Worm (Caenorhabditis elegans) whole organism, L1 larva: Measurements from ENCODE around the gene nlp-68.

ENCODE experiments used
- C16A3.4 ChIP-seq: fragments of 150-350 bp; optimal IDR thresholded peaks from 2 replicates; lab custom pipeline; 2014; ENCODE audit warnings: missing biosample characterization, missing genetic modification characterization
- C34B4.2 ChIP-seq: sonication (generic microtip); optimal IDR thresholded peaks from 2 replicates; lab custom pipeline; 2017; ENCODE audit warnings: mild to moderate bottlenecking, missing genetic modification characterization, missing compliant biosample characterization
- Y116A8C.19 ChIP-seq: sonication (generic microtip); optimal IDR thresholded peaks from 2 replicates; lab custom pipeline; 2016; ENCODE audit warnings: missing compliant biosample characterization, missing genetic modification characterization, borderline replicate concordance
- aha-1 ChIP-seq: fragments of 150-350 bp; optimal IDR thresholded peaks from 2 replicates; lab custom pipeline; 2014; ENCODE audit warnings: missing biosample characterization, missing genetic modification characterization
- aly-2 ChIP-seq: fragments of 150-350 bp; optimal IDR thresholded peaks from 2 replicates; lab custom pipeline; 2014; ENCODE audit warnings: missing biosample characterization, missing genetic modification characterization
- ama-1 ChIP-seq: fragments of 150-350 bp; optimal IDR thresholded peaks from 2 replicates; lab custom pipeline; 2014
- blmp-1 ChIP-seq: fragments of 150-350 bp; optimal IDR thresholded peaks from 2 replicates; lab custom pipeline; 2014; ENCODE audit warnings: missing biosample characterization, missing genetic modification characterization
- ceh-88 ChIP-seq: fragments of 200-800 bp; sonication (Bioruptor generic); IDR thresholded peaks from 2 replicates; pipeline ENCODE4 v1.3.6; 2022; ENCODE audit warnings: missing genetic modification characterization, missing compliant biosample characterization
- ceh-90 ChIP-seq: sonication (generic microtip); optimal IDR thresholded peaks from 2 replicates; lab custom pipeline; 2016; ENCODE audit warnings: missing genetic modification characterization, missing compliant biosample characterization
- efl-1 ChIP-seq, 4 experiments: fragments of 150-350 bp; optimal IDR thresholded peaks in 3 of 4; peaks in 1 of 4; 1 replicate in 1 of 4; 2 replicates in 3 of 4; lab custom pipeline; 2014; ENCODE audit warnings: missing biosample characterization in 2 of 4, missing genetic modification characterization in 2 of 4, missing genetic modification reagents in 2 of 4
- elt-3 ChIP-seq, 6 experiments: fragments of 150-350 bp in 1 of 6; sonication (generic microtip); optimal IDR thresholded peaks; 2 replicates each; lab custom pipeline; 2017 to 2018; ENCODE audit warnings: missing biosample characterization in 6 of 6, missing genetic modification characterization in 6 of 6, inconsistent platforms in 1 of 6
- ets-5 ChIP-seq: fragments of 200-800 bp; sonication (Bioruptor generic); IDR thresholded peaks from 2 replicates; pipeline ENCODE4 v1.3.6; 2022; ENCODE audit warnings: missing genetic modification characterization, missing compliant biosample characterization
- fos-1 ChIP-seq: fragments of 150-350 bp; optimal IDR thresholded peaks from 2 replicates; lab custom pipeline; 2014; ENCODE audit warnings: missing biosample characterization, missing genetic modification characterization
- hlh-4 ChIP-seq: sonication (generic microtip); optimal IDR thresholded peaks from 2 replicates; lab custom pipeline; 2016; ENCODE audit warnings: mild to moderate bottlenecking, missing genetic modification characterization, missing compliant biosample characterization
- hpl-2 ChIP-seq: fragments of 150-350 bp; optimal IDR thresholded peaks from 2 replicates; lab custom pipeline; 2014; ENCODE audit warnings: missing biosample characterization, missing genetic modification reagents, missing genetic modification characterization
- lin-15B ChIP-seq: fragments of 150-350 bp; sonication (generic microtip); optimal IDR thresholded peaks from 3 replicates; lab custom pipeline; 2014; ENCODE audit warnings: missing biosample characterization, missing genetic modification characterization
- lin-35 ChIP-seq, 2 experiments: fragments of 150-350 bp; optimal IDR thresholded peaks; 2 replicates each; lab custom pipeline; 2014; ENCODE audit warnings: missing biosample characterization in 2 of 2, missing genetic modification characterization in 2 of 2, missing genetic modification reagents in 2 of 2
- mab-9 ChIP-seq: fragments of 200-800 bp; sonication (Bioruptor generic); IDR thresholded peaks from 2 replicates; pipeline ENCODE4 v1.3.6; 2022; ENCODE audit warnings: missing genetic modification reagents, missing genetic modification characterization, missing compliant biosample characterization
- mef-2 ChIP-seq: fragments of 150-350 bp; optimal IDR thresholded peaks from 2 replicates; lab custom pipeline; 2014; ENCODE audit warnings: missing biosample characterization, missing genetic modification characterization
- nhr-11 ChIP-seq: fragments of 150-350 bp; optimal IDR thresholded peaks from 2 replicates; lab custom pipeline; 2014; ENCODE audit warnings: missing biosample characterization, missing genetic modification characterization
- nhr-12 ChIP-seq: sonication (generic microtip); optimal IDR thresholded peaks from 2 replicates; lab custom pipeline; 2017; ENCODE audit warnings: missing biosample characterization, missing genetic modification characterization
- nhr-19 ChIP-seq: fragments of 200-800 bp; sonication (Bioruptor generic); conservative IDR thresholded peaks from 2 replicates; pipeline ENCODE4 v1.3.6; 2022; ENCODE audit warnings: missing genetic modification characterization, missing compliant biosample characterization
- nhr-20 ChIP-seq: sonication (generic microtip); optimal IDR thresholded peaks from 2 replicates; lab custom pipeline; 2016; ENCODE audit warnings: mild to moderate bottlenecking, missing genetic modification characterization, missing compliant biosample characterization
- nhr-47 ChIP-seq: sonication (generic microtip); optimal IDR thresholded peaks from 2 replicates; lab custom pipeline; 2016; ENCODE audit warnings: mild to moderate bottlenecking, missing genetic modification characterization, moderate library complexity, missing compliant biosample characterization
- rnt-1 ChIP-seq: sonication (generic microtip); optimal IDR thresholded peaks from 2 replicates; lab custom pipeline; 2016; ENCODE audit warnings: mild to moderate bottlenecking, missing genetic modification characterization, moderate library complexity, missing compliant biosample characterization
- snpc-4 ChIP-seq: fragments of 150-350 bp; optimal IDR thresholded peaks from 2 replicates; lab custom pipeline; 2014; ENCODE audit warnings: missing biosample characterization, missing genetic modification characterization
- snu-23 ChIP-seq: sonication (generic microtip); optimal IDR thresholded peaks from 2 replicates; lab custom pipeline; 2016; ENCODE audit warnings: missing genetic modification characterization, missing compliant biosample characterization
- swsn-7 ChIP-seq: sonication (generic microtip); optimal IDR thresholded peaks from 2 replicates; lab custom pipeline; 2016; ENCODE audit warnings: missing genetic modification characterization, missing compliant biosample characterization
- zag-1 ChIP-seq: fragments of 150-350 bp; optimal IDR thresholded peaks from 2 replicates; lab custom pipeline; 2014; ENCODE audit warnings: missing biosample characterization, missing genetic modification characterization

The nlp-68 gene

ce11 chrIII:10505182-10505581 is 33.8 kb downstream of the nlp-68 start, which contains the start of the genes taf-11.3 and urm-1 (continued):
- no peak for TF ChIP-seq nhr-11 (tag; lab: Kevin White, UChicago)
- no peak for TF ChIP-seq ceh-90 (tag; lab: Kevin White, UChicago)
- TF ChIP-seq nhr-20 (tag; lab: Kevin White, UChicago), result peak; percentile 84
- TF ChIP-seq Y116A8C.19, result no peak
- peak; percentile 84 for TF ChIP-seq rnt-1 (tag; lab: Kevin White, UChicago)
- no peak for TF ChIP-seq aha-1 (tag; lab: Kevin White, UChicago)
- TF ChIP-seq C16A3.4 (tag; lab: Kevin White, UChicago), result peak; percentile 89
- TF ChIP-seq aly-2 (tag; lab: Kevin White, UChicago), result peak; percentile 1
- peak; percentile 64 for TF ChIP-seq snpc-4 (tag; lab: Kevin White, UChicago)
- no peak for TF ChIP-seq C34B4.2 (tag; lab: Kevin White, UChicago)
- TF ChIP-seq fos-1 (tag; lab: Kevin White, UChicago), result peak; percentile 39
- TF ChIP-seq nhr-19, result peak; percentile 81
- peak; percentile 84 to 88 for TF ChIP-seq lin-35 (GFP tag; optimal IDR thresholded peaks at IDR 0.05; lab: Kevin White, UChicago)
- peak; percentile 93 for TF ChIP-seq snu-23 (GFP tag; lab: Kevin White, UChicago)

- TF ChIP-seq nhr-47 (tag; lab: Kevin White, UChicago), result no peak
- no peak for TF ChIP-seq elt-3 (tag; optimal IDR thresholded peaks at IDR 0.05; lab: Kevin White, UChicago)
- no peak for TF ChIP-seq swsn-7 (tag; lab: Kevin White, UChicago)
- no peak for TF ChIP-seq mab-9
- TF ChIP-seq mef-2 (tag; lab: Kevin White, UChicago), result no peak
- TF ChIP-seq rnt-1 (tag; lab: Kevin White, UChicago), result no peak
- no peak for TF ChIP-seq zag-1
- no peak for TF ChIP-seq ceh-88 (GFP tag; lab: Robert Waterston, UW)
- TF ChIP-seq efl-1 (optimal IDR thresholded peaks at IDR 0.05; lab: Kevin White, UChicago), result no peak
- TF ChIP-seq efl-1 (GFP tag; optimal IDR thresholded peaks at IDR 0.05 in 1 of 2; lab: Kevin White, UChicago), result no peak
- no peak for TF ChIP-seq nhr-12
- no peak for TF ChIP-seq Y116A8C.19
- no peak for TF ChIP-seq ets-5 (GFP tag; lab: Robert Waterston, UW)
- no peak for TF ChIP-seq lin-15B (tag; lab: Kevin White, UChicago)
- no peak for TF ChIP-seq ama-1
- no peak for TF ChIP-seq blmp-1
- no peak for TF ChIP-seq hlh-4
- no peak for TF ChIP-seq hpl-2
Observed at ce11 chrIII:10503753-10504152, 35.2 kb downstream of the nlp-68 start, which contains the start of gene rab-33. Gene rab-33, minus strand, starts transcription at chrIII:10503853.
